Worm (Caenorhabditis elegans): ENCODE data around the gene F59B2.14.
"Not testable (repeated sequence)": the region's sequence is repeated elsewhere in the genome, so short reads cannot be mapped to it uniquely, and the experiment has no call there.

Gene F59B2.14

DNA sequence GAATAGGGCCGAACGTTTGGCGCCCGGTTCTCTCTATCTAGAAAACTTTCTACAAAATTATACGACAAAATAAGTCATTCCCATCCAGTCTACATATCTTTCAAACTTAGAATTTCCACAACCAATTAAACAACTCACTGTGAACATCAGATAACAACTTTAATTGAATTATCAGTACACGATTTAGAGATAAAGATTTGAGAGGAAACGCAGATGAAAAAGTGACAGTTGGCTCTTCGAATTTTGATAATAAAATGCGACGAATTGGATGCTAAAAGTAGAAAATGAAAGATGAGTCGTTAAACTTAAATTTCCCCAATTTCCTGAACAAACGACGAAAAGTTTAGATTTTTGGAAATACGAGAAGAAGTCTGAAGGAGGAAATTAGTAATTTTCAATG, 12.6 kb upstream of the F59B2.14 start:
- TF ChIP-seq unc-62 (GFP tag; optimal IDR thresholded peaks at IDR 0.05) = no peak

- TF ChIP-seq unc-62 (GFP tag; optimal IDR thresholded peaks at IDR 0.05) = no peak
These were observed 11.7 kb upstream of the F59B2.14 start for ce11 chrIII:9034133-9034532.

DNA sequence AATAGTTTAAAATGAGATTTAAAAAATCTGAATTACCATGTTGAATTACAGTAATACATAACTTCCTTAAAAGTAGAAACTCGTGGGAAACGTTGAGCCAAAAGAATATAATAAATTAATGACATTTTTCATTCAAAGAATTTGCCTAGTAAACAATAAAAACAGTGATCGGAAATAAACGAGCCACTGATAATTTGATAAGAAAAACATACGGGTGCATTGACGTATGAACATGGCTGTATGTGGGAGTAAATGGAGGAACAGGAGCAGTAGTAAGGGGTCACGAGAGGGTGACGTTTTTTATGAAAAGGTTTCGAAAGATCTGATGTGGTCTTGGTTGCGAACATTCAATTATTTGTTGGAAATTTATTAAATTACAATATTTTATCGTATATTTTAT, 8.4 kb upstream of the F59B2.14 start:
- TF ChIP-seq unc-62 (GFP tag; optimal IDR thresholded peaks at IDR 0.05) = no peak

ce11 chrIII:9026951-9027350, 4.5 kb upstream of the F59B2.14 start, which contains the start of gene F59B2.13:
Gene F59B2.13, minus strand, starts transcription at chrIII:9027051.
- no peak for TF ChIP-seq unc-62 (GFP tag; optimal IDR thresholded peaks at IDR 0.05)

DNA sequence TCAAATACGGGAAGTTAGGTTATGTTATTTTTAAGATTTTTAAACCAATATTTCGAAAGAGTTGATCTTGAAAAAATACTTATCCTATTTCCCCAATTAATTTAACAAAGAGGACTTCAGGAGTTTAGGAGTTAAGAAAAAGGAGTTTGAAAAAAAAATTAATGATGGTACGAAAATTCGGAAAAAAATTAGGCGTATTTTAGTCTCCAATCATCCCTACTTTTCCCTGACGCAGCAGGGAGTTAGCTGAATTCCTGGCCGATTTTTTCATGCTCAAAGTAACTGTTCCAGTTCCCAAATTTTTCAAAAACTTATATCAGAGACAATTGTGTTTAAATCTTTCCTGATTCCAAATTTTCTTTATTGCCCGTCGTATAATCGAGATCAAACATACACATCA, 1.2 kb upstream of the F59B2.14 start:
- no peak for TF ChIP-seq unc-62 (GFP tag; optimal IDR thresholded peaks at IDR 0.05)

DNA sequence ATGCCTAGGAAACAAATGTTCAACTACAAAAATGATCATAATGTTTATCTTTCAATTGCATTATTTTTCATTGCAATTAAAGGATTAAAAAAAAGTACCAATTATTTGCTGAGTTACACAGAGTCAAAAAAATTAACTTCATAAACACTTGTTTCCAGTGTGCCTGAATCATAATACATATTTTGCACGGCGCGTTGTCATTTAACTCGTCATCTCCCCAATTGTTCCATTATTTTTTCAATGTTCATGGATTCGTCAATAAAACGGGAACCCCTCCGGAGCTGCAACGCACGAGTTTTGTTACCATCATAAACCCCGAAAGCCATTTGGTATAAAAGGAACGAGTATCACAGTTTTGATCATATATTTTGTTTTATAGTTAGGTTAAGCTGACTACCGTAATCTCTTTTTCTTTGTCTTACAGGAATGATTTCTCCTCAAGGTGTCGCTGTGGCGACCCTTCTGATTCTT, 5.2 kb downstream of the F59B2.14 start, which contains the start of gene F59B2.12:
F59B2.12 (plus strand) TSS at position 421 of the 471 bp plus-strand sequence.
- no peak for TF ChIP-seq unc-62 (GFP tag; optimal IDR thresholded peaks at IDR 0.05)

DNA sequence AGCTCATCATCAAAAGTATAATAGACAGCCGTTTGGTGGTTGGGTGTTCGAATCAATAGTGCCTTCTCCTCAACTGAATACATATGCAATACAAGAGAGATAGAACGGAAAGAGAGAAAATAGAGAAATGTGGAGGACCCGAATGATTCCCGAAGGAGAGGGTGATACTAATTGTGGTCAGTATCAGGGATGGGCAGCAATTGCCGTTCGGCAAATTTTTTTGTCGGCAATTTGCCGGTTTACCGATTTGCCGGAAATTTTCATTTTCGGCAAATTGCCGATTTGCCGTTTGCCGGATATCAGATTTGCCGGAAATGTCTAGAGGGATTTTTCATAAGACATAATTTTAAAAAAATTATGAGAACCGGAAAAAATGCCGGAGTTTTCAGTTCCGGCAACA, 10.1 kb downstream of the F59B2.14 start, which contains the start of gene F59B2.9:
F59B2.9 (minus strand) TSS at position 101 of the 400 bp plus-strand sequence.
- TF ChIP-seq unc-62 (GFP tag; optimal IDR thresholded peaks at IDR 0.05) = no peak

DNA sequence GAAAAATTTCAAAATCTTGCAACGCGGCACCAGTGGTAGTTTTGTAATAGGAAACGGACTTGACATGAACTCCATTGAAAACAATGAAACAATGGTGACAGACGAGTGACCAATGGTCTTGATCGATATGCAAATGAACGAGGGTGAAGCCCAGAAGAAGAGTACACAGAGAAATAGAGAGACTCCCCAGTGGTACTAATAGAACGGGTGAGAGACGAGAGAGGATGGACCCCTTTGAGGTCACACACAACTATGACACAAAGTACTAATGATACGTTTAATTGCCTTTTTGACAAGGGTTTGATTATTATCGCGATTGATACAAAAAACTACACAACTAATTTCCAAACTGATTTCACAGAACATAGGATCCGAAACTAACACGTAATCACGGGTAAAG, 12.4 kb downstream of the F59B2.14 start, which contains the start of gene F59B2.8:
F59B2.8 (minus strand) TSS at position 151 of the 400 bp plus-strand sequence.
- no peak for TF ChIP-seq unc-62 (GFP tag; optimal IDR thresholded peaks at IDR 0.05)

DNA sequence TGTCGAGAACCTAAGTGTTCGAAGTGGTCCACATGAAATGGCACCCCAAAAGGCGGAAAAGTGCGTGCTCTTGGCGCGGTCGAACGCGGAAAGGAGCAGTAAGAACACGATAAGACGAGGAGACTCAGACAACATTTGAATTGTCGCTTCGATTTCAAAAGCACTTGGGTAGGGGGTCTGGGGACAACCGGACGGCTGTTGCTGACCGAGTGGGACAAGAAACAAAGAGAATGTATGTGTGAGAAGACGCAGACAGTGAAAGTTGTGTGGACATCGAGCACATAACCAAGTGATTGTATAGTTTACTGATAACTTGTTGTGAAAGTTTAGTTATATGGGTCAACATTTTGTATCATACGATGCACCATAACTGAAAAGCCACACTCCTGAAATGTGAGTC, 15.3 kb downstream of the F59B2.14 start:
- TF ChIP-seq unc-62 (GFP tag; optimal IDR thresholded peaks at IDR 0.05) = no peak

ce11 chrIII:9005905-9006372, 16.5 kb downstream of the F59B2.14 start, which contains the start of gene rab-6.1:
Gene rab-6.1, minus strand, starts transcription at chrIII:9005955.
- not testable (repeated sequence) for TF ChIP-seq unc-62 (GFP tag; optimal IDR thresholded peaks at IDR 0.05)

ce11 chrIII:9004658-9005057, 17.8 kb downstream of the F59B2.14 start:
- TF ChIP-seq unc-62 (GFP tag; optimal IDR thresholded peaks at IDR 0.05) = no peak

DNA sequence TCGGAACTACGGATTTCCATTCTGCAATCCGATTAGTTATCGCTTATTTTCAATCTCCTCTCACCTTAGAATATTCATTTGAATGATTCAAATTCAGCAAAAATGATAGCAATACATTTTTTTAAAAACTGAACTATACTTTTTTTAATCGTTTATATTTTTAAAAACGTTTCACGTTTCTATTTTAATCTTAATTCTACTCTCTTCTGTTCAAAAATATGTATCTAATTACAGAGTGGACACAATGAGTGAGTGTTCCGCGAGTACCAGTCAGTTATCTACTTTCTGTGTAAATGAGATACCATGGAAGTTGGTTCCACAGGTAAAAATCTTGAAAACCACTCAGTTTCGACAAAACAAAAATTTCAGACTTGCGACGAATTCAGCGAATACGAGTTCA, 19.9 kb downstream of the F59B2.14 start, which contains the start of the genes F59B2.15 and zif-1:
F59B2.15 (minus strand) TSS at position 101 of the 400 bp plus-strand sequence.
zif-1 (plus strand) TSS at position 235 of the 400 bp plus-strand sequence.
- no peak for TF ChIP-seq unc-62 (GFP tag; optimal IDR thresholded peaks at IDR 0.05)

- TF ChIP-seq unc-62 (GFP tag; optimal IDR thresholded peaks at IDR 0.05) = no peak
These were observed 20.5 kb downstream of the F59B2.14 start, which contains the start of gene rpn-6.2 for ce11 chrIII:9001899-9002298. Gene rpn-6.2, minus strand, starts transcription at chrIII:9001999.

ce11 chrIII:9001491-9001890, 20.9 kb downstream of the F59B2.14 start:
- TF ChIP-seq unc-62 (GFP tag; optimal IDR thresholded peaks at IDR 0.05) = no peak

- TF ChIP-seq unc-62 (GFP tag; optimal IDR thresholded peaks at IDR 0.05) = no peak
These were observed 22.9 kb downstream of the F59B2.14 start, which contains the start of gene F59B2.3 for ce11 chrIII:8999508-8999907. Gene F59B2.3, minus strand, starts transcription at chrIII:8999766.

DNA sequence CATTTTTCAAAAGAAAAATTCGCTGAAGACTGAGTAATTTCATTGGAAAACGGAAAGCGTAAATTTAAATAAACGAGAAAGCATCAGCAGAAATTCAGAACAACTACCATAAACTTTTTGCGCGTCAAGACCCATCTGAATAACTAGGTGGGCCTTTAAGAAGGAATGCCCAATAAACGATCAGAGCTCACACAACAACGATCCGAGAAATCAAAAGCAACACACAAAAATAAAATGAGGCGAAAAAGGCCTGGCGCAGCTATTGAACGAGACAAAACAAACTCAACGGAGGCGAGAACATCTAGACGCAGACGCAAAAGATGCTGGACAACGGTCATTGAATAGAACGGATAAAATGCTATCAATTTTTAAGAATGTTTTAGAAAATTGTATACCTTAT, 23.6 kb downstream of the F59B2.14 start:
- no peak for TF ChIP-seq unc-62 (GFP tag; optimal IDR thresholded peaks at IDR 0.05)

DNA sequence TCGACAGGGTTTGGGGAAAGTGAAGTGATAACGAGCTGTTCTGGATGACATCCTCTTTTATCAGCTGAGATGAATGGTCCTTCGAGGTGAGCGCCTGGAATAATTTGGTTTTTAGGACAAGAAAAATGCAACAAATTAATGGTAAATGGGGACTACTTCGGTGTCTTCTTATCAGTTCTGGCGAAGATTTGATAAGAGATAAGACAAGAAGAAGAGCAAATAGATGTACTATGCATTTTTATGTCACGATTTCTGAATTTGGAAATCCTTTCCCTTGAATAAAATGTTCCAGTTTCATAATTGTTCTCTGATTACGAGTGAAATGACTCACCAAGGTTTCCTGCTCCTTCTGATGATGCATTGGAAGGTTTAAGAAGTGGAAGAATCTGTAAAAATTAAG, 24.6 kb downstream of the F59B2.14 start:
- no peak for TF ChIP-seq unc-62 (GFP tag; optimal IDR thresholded peaks at IDR 0.05)
